Worm (Caenorhabditis elegans): ENCODE measurements around the gene C04G2.10.

Gene C04G2.10

DNA sequence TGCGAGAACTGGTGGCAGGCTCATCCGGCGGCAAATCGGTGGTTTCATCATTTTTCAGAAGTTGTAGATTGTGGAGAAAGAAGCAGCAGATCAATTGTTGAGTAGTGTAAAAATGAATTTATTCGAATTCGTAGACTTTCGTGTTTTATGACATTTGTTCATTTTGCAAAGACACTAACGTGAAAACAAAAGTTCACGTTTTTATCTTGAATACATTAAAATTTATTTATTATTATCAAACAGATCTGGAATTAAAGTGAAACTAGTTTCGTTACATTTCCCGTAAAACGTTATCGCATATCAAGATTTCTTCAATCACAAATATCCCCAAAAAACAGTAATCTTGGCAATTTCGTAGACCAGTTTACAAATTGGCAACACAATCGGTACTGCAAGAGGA, 31.6 kb downstream of the C04G2.10 start, which contains the start of gene T14G10.8:
TSS of gene T14G10.8 (minus strand) at position 101 of the 400 bp plus-strand sequence.
- TF ChIP-seq egl-27 (tag; optimal IDR thresholded peaks at IDR 0.05), result no peak
- TF ChIP-seq nhr-11 (tag; optimal IDR thresholded peaks at IDR 0.05), result no peak
- no peak for TF ChIP-seq ces-1 (GFP tag; optimal IDR thresholded peaks at IDR 0.05)
- no peak for TF ChIP-seq egl-13 (tag; optimal IDR thresholded peaks at IDR 0.05)
- no peak for TF ChIP-seq jun-1 (tag; optimal IDR thresholded peaks at IDR 0.05)
- TF ChIP-seq tlp-1 (tag; optimal IDR thresholded peaks at IDR 0.05), result no peak
- no peak for TF ChIP-seq fkh-4 (tag; optimal IDR thresholded peaks at IDR 0.05; ENCODE audit: borderline replicate concordance)
- TF ChIP-seq lin-39 (tag; optimal IDR thresholded peaks at IDR 0.05), result no peak
- no peak for TF ChIP-seq lin-14 (GFP tag; optimal IDR thresholded peaks at IDR 0.05)
- no peak for TF ChIP-seq alr-1 (tag; optimal IDR thresholded peaks at IDR 0.05; ENCODE audit: borderline replicate concordance)
- no peak for TF ChIP-seq pax-3 (tag; optimal IDR thresholded peaks at IDR 0.05)
- no peak for TF ChIP-seq lin-15B (tag; optimal IDR thresholded peaks at IDR 0.05)
- no peak for TF ChIP-seq rnt-1 (tag; optimal IDR thresholded peaks at IDR 0.05)
- no peak for TF ChIP-seq nhr-76 (tag; optimal IDR thresholded peaks at IDR 0.05)
- no peak for TF ChIP-seq lir-3 (tag; optimal IDR thresholded peaks at IDR 0.05; ENCODE audit: poor library complexity)
- no peak for TF ChIP-seq elt-2 (tag; optimal IDR thresholded peaks at IDR 0.05)
- no peak for TF ChIP-seq tbx-2 (tag; optimal IDR thresholded peaks at IDR 0.05)
- TF ChIP-seq unc-86 (tag; optimal IDR thresholded peaks at IDR 0.05), result no peak
- TF ChIP-seq unc-30 (tag; optimal IDR thresholded peaks at IDR 0.05), result no peak

ce11 chrIV:10148938-10149337, 33.7 kb downstream of the C04G2.10 start, which contains the start of gene pigs-1:
Gene pigs-1, minus strand, starts transcription at chrIV:10149038.
- TF ChIP-seq ceh-63 (GFP tag; optimal IDR thresholded peaks at IDR 0.05) (no peak), nhr-90 (tag; optimal IDR thresholded peaks at IDR 0.05; ENCODE audit: poor library complexity) (no peak), ceh-88 (GFP tag; IDR thresholded peaks at IDR 0.05) (no peak), aly-2 (tag; optimal IDR thresholded peaks at IDR 0.05) (no peak), lin-14 (GFP tag; optimal IDR thresholded peaks at IDR 0.05) (no peak), dpl-1 (GFP tag; optimal IDR thresholded peaks at IDR 0.05) (no peak), blmp-1 (tag; optimal IDR thresholded peaks at IDR 0.05) (no peak), nhr-20 (tag; optimal IDR thresholded peaks at IDR 0.05) (no peak), nhr-84 (tag; optimal IDR thresholded peaks at IDR 0.05) (no peak), nhr-12 (tag; optimal IDR thresholded peaks at IDR 0.05) (no peak), sup-37 (GFP tag; optimal IDR thresholded peaks at IDR 0.05) (no peak), jun-1 (tag; optimal IDR thresholded peaks at IDR 0.05) (no peak), lin-13 (GFP tag; optimal IDR thresholded peaks at IDR 0.05) (no peak), vab-15 (tag; optimal IDR thresholded peaks at IDR 0.05) (no peak), tlp-1 (tag; optimal IDR thresholded peaks at IDR 0.05) (no peak)

- TF ChIP-seq nhr-20 (tag; optimal IDR thresholded peaks at IDR 0.05) (peak; percentile 1), C34B4.2 (tag; optimal IDR thresholded peaks at IDR 0.05) (no peak), nhr-84 (tag; optimal IDR thresholded peaks at IDR 0.05) (no peak), lsy-2 (tag; optimal IDR thresholded peaks at IDR 0.05) (peak in 1 of 2 experiments; percentile 33), nhr-90 (tag; optimal IDR thresholded peaks at IDR 0.05; ENCODE audit: poor library complexity) (no peak), ztf-4 (tag; optimal IDR thresholded peaks at IDR 0.05) (no peak), blmp-1 (tag; optimal IDR thresholded peaks at IDR 0.05) (peak; percentile 27), F16B12.6 (tag; optimal IDR thresholded peaks at IDR 0.05) (no peak), tlp-1 (tag; optimal IDR thresholded peaks at IDR 0.05) (no peak), lin-14 (GFP tag; optimal IDR thresholded peaks at IDR 0.05) (peak; percentile 64), nhr-237 (tag; optimal IDR thresholded peaks at IDR 0.05) (no peak), dpl-1 (GFP tag; optimal IDR thresholded peaks at IDR 0.05) (no peak), skn-1 (tag; optimal IDR thresholded peaks at IDR 0.05) (no peak)
These were observed 35.3 kb downstream of the C04G2.10 start, which contains the start of gene tsp-12 for ce11 chrIV:10150552-10151004. Gene tsp-12, minus strand, starts transcription at chrIV:10150602.
